Worm (Caenorhabditis elegans) whole organism, young adult: ENCODE results near the gene mth-2.

Experiments
- F10E7.11 ChIP-seq: sonication (generic microtip); optimal IDR thresholded peaks from 2 replicates; lab custom pipeline; 2017; ENCODE audit warnings: mild to moderate bottlenecking, missing genetic modification characterization, moderate library complexity, missing compliant biosample characterization
- F22D6.2 ChIP-seq: sonication (generic microtip); optimal IDR thresholded peaks from 2 replicates; lab custom pipeline; 2016; ENCODE audit warnings: mild to moderate bottlenecking, missing genetic modification characterization, missing compliant biosample characterization
- F33H1.4 ChIP-seq: fragments of 200-800 bp; sonication (Bioruptor generic); IDR thresholded peaks from 2 replicates; pipeline ENCODE4 v1.3.6; 2022; ENCODE audit warnings: missing genetic modification reagents, missing genetic modification characterization, missing compliant biosample characterization
- F49E8.2 ChIP-seq: sonication (generic microtip); optimal IDR thresholded peaks from 3 replicates; lab custom pipeline; 2017; ENCODE audit warnings: missing genetic modification characterization, mild to moderate bottlenecking, missing compliant biosample characterization, antibody characterized with exemption, moderate library complexity; ENCODE audit not compliant: insufficient read depth
- F57C9.4 ChIP-seq: sonication (generic microtip); optimal IDR thresholded peaks from 2 replicates; lab custom pipeline; 2017; ENCODE audit warnings: mild to moderate bottlenecking, missing genetic modification characterization, missing compliant biosample characterization
- K11D2.4 ChIP-seq: fragments of 200-800 bp; sonication (Bioruptor generic); IDR thresholded peaks from 2 replicates; pipeline ENCODE4 v1.3.6; 2022; ENCODE audit warnings: missing genetic modification reagents, missing genetic modification characterization, missing compliant biosample characterization
- K12H6.12 ChIP-seq: fragments of 200-800 bp; sonication (Bioruptor generic); optimal IDR thresholded peaks from 2 replicates; lab custom pipeline; 2018; ENCODE audit warnings: mild to moderate bottlenecking, missing genetic modification characterization, missing compliant biosample characterization
- T26A5.8 ChIP-seq: sonication (generic microtip); optimal IDR thresholded peaks from 2 replicates; lab custom pipeline; 2016; ENCODE audit warnings: missing genetic modification characterization, missing compliant biosample characterization
- Y53F4B.3 ChIP-seq: fragments of 200-800 bp; sonication (Bioruptor generic); IDR thresholded peaks from 2 replicates; pipeline ENCODE4 v1.3.6; 2022; ENCODE audit warnings: missing genetic modification reagents, missing genetic modification characterization, missing compliant biosample characterization
- Y53G8AR.9 ChIP-seq: fragments of 200-800 bp; sonication (Bioruptor generic); conservative IDR thresholded peaks from 2 replicates; pipeline ENCODE4 v1.3.6; 2022; ENCODE audit warnings: missing genetic modification reagents, missing genetic modification characterization, missing compliant biosample characterization
- Y56A3A.18 ChIP-seq: fragments of 200-800 bp; sonication (Bioruptor generic); IDR thresholded peaks from 2 replicates; pipeline ENCODE4 v1.3.6; 2022; ENCODE audit warnings: missing genetic modification reagents, missing genetic modification characterization, missing compliant biosample characterization
- Y67H2A.10 ChIP-seq: fragments of 200-800 bp; sonication (Bioruptor generic); conservative IDR thresholded peaks from 2 replicates; pipeline ENCODE4 v1.3.6; 2022; ENCODE audit warnings: missing genetic modification reagents, missing genetic modification characterization, missing compliant biosample characterization
- Y79H2A.3 ChIP-seq: fragments of 200-800 bp; sonication (Bioruptor generic); conservative IDR thresholded peaks from 2 replicates; pipeline ENCODE4 v1.3.6; 2022; ENCODE audit warnings: missing genetic modification reagents, missing genetic modification characterization, missing compliant biosample characterization
- aptf-2 ChIP-seq: fragments of 200-800 bp; sonication (Bioruptor generic); conservative IDR thresholded peaks from 2 replicates; pipeline ENCODE4 v1.3.6; 2022; ENCODE audit warnings: missing genetic modification reagents, missing genetic modification characterization, missing compliant biosample characterization
- aptf-3 ChIP-seq: fragments of 200-800 bp; sonication (Bioruptor generic); IDR thresholded peaks from 2 replicates; pipeline ENCODE4 v1.3.6; 2022; ENCODE audit warnings: missing genetic modification characterization, missing compliant biosample characterization
- athp-1 ChIP-seq: sonication (generic microtip); optimal IDR thresholded peaks from 2 replicates; lab custom pipeline; 2017; ENCODE audit warnings: mild to moderate bottlenecking, missing genetic modification characterization, missing compliant biosample characterization
- bed-2 ChIP-seq: fragments of 200-800 bp; sonication (Bioruptor generic); IDR thresholded peaks from 2 replicates; pipeline ENCODE4 v1.3.6; 2022; ENCODE audit warnings: missing genetic modification reagents, missing genetic modification characterization, missing compliant biosample characterization
- cebp-1 ChIP-seq, 2 experiments: fragments of 200-800 bp in 1 of 2; sonication (Bioruptor generic) in 1 of 2; sonication (generic microtip) in 1 of 2; IDR thresholded peaks in 1 of 2; optimal IDR thresholded peaks in 1 of 2; 2 replicates each; pipeline versions ENCODE4 v1.3.6 to Lab custom; 2017 to 2022; ENCODE audit warnings: missing compliant biosample characterization in 2 of 2, missing genetic modification characterization in 2 of 2, mild to moderate bottlenecking in 1 of 2, missing genetic modification reagents in 1 of 2, moderate library complexity in 1 of 2
- cebp-2 ChIP-seq: fragments of 200-800 bp; sonication (Bioruptor generic); IDR thresholded peaks from 2 replicates; pipeline ENCODE4 v1.3.6; 2022; ENCODE audit warnings: missing genetic modification characterization, missing compliant biosample characterization
- ceh-58 ChIP-seq: fragments of 200-800 bp; sonication (Bioruptor generic); IDR thresholded peaks from 2 replicates; pipeline ENCODE4 v1.3.6; 2022; ENCODE audit warnings: missing genetic modification characterization, missing compliant biosample characterization
- chd-7 ChIP-seq: sonication (generic microtip); optimal IDR thresholded peaks from 2 replicates; lab custom pipeline; 2016; ENCODE audit warnings: mild to moderate bottlenecking, missing genetic modification characterization, moderate library complexity, missing compliant biosample characterization
- dox-1 ChIP-seq: fragments of 200-800 bp; sonication (Bioruptor generic); IDR thresholded peaks from 2 replicates; pipeline ENCODE4 v1.3.6; 2022; ENCODE audit warnings: missing genetic modification reagents, missing genetic modification characterization, missing compliant biosample characterization
- dpff-1 ChIP-seq: sonication (generic microtip); optimal IDR thresholded peaks from 2 replicates; lab custom pipeline; 2017; ENCODE audit warnings: mild to moderate bottlenecking, missing genetic modification characterization, missing compliant biosample characterization
- efl-1 ChIP-seq: fragments of 150-350 bp; optimal IDR thresholded peaks from 2 replicates; lab custom pipeline; 2014; ENCODE audit warnings: missing biosample characterization, missing genetic modification reagents, missing genetic modification characterization
- egl-44 ChIP-seq: fragments of 200-800 bp; sonication (Bioruptor generic); IDR thresholded peaks from 2 replicates; pipeline ENCODE4 v1.3.6; 2022; ENCODE audit warnings: missing genetic modification reagents, missing genetic modification characterization, missing compliant biosample characterization
- ekl-4 ChIP-seq: fragments of 200-800 bp; sonication (Bioruptor generic); IDR thresholded peaks from 2 replicates; pipeline ENCODE4 v1.3.6; 2022; ENCODE audit warnings: missing genetic modification reagents, missing genetic modification characterization, missing compliant biosample characterization
- fkh-3 ChIP-seq: sonication (generic microtip); optimal IDR thresholded peaks from 2 replicates; lab custom pipeline; 2016; ENCODE audit warnings: mild to moderate bottlenecking, missing genetic modification characterization, missing compliant biosample characterization
- gei-17 ChIP-seq: fragments of 200-800 bp; sonication (Bioruptor generic); optimal IDR thresholded peaks from 2 replicates; lab custom pipeline; 2018; ENCODE audit warnings: mild to moderate bottlenecking, missing genetic modification characterization, missing compliant biosample characterization
- hmg-1.2 ChIP-seq: fragments of 200-800 bp; sonication (Bioruptor generic); IDR thresholded peaks from 2 replicates; pipeline ENCODE4 v1.3.6; 2022; ENCODE audit warnings: missing genetic modification reagents, missing genetic modification characterization, missing compliant biosample characterization
- hsf-1 ChIP-seq: fragments of 200-800 bp; sonication (Bioruptor generic); IDR thresholded peaks from 2 replicates; pipeline ENCODE4 v1.3.6; 2022; ENCODE audit warnings: missing genetic modification reagents, missing genetic modification characterization, missing compliant biosample characterization
- let-526 ChIP-seq: fragments of 200-800 bp; sonication (Bioruptor generic); IDR thresholded peaks from 2 replicates; pipeline ENCODE4 v1.3.6; 2022; ENCODE audit warnings: missing genetic modification reagents, missing genetic modification characterization, missing compliant biosample characterization
- lin-40 ChIP-seq: sonication (generic microtip); optimal IDR thresholded peaks from 2 replicates; lab custom pipeline; 2016; ENCODE audit warnings: missing genetic modification characterization, mild to moderate bottlenecking, missing compliant biosample characterization, missing genotype, missing genetic modification reagents
- lin-54 ChIP-seq: fragments of 200-800 bp; sonication (Bioruptor generic); optimal IDR thresholded peaks from 2 replicates; lab custom pipeline; 2018; ENCODE audit warnings: mild to moderate bottlenecking, missing genetic modification characterization, missing compliant biosample characterization
- lir-1 ChIP-seq: fragments of 200-800 bp; sonication (Bioruptor generic); conservative IDR thresholded peaks from 2 replicates; pipeline ENCODE4 v1.3.6; 2022; ENCODE audit warnings: missing genetic modification reagents, missing genetic modification characterization, missing compliant biosample characterization
- lsl-1 ChIP-seq: fragments of 200-800 bp; sonication (Bioruptor generic); optimal IDR thresholded peaks from 2 replicates; lab custom pipeline; 2018; ENCODE audit warnings: mild to moderate bottlenecking, missing genetic modification characterization, moderate library complexity, missing compliant biosample characterization
- madf-6 ChIP-seq: fragments of 200-800 bp; sonication (Bioruptor generic); IDR thresholded peaks from 2 replicates; pipeline ENCODE4 v1.3.6; 2022; ENCODE audit warnings: missing genetic modification reagents, missing genetic modification characterization, missing compliant biosample characterization
- madf-8 ChIP-seq: fragments of 200-800 bp; sonication (Bioruptor generic); conservative IDR thresholded peaks from 2 replicates; pipeline ENCODE4 v1.3.6; 2022; ENCODE audit warnings: missing genetic modification reagents, missing genetic modification characterization, missing compliant biosample characterization
- mcd-1 ChIP-seq: fragments of 200-800 bp; sonication (Bioruptor generic); IDR thresholded peaks from 2 replicates; pipeline ENCODE4 v1.3.6; 2022; ENCODE audit warnings: missing genetic modification reagents, missing genetic modification characterization, missing compliant biosample characterization
- nhr-27 ChIP-seq: fragments of 200-800 bp; sonication (Bioruptor generic); optimal IDR thresholded peaks from 2 replicates; lab custom pipeline; 2018; ENCODE audit warnings: mild to moderate bottlenecking, missing genetic modification characterization, moderate library complexity, missing compliant biosample characterization
- nhr-90 ChIP-seq: sonication (generic microtip); optimal IDR thresholded peaks from 2 replicates; lab custom pipeline; 2016; ENCODE audit warnings: missing genotype, mild to moderate bottlenecking, missing genetic modification characterization, missing compliant biosample characterization
- pbrm-1 ChIP-seq: fragments of 200-800 bp; sonication (Bioruptor generic); IDR thresholded peaks from 2 replicates; pipeline ENCODE4 v1.3.6; 2022; ENCODE audit warnings: missing genetic modification reagents, missing genetic modification characterization, missing compliant biosample characterization
- rpc-1 ChIP-seq, 2 experiments: fragments of 150-350 bp in 1 of 2; sonication (generic microtip) in 1 of 2; optimal IDR thresholded peaks; 2 replicates each; lab custom pipeline; 2014 to 2018; ENCODE audit warnings: missing biosample characterization in 1 of 2, missing genetic modification characterization in 1 of 2, missing genetic modification reagents in 1 of 2, missing genotype in 1 of 2
- snpc-1.1 ChIP-seq: sonication (generic microtip); optimal IDR thresholded peaks from 2 replicates; lab custom pipeline; 2017; ENCODE audit warnings: missing genetic modification characterization, mild to moderate bottlenecking, missing compliant biosample characterization, antibody characterized with exemption, moderate library complexity, missing genotype, missing genetic modification reagents; ENCODE audit not compliant: insufficient read depth
- tlf-1 ChIP-seq: fragments of 200-800 bp; sonication (Bioruptor generic); optimal IDR thresholded peaks from 2 replicates; lab custom pipeline; 2018; ENCODE audit warnings: mild to moderate bottlenecking, missing genetic modification characterization, missing compliant biosample characterization
- unc-130 ChIP-seq: sonication (generic microtip); optimal IDR thresholded peaks from 2 replicates; lab custom pipeline; 2016; ENCODE audit warnings: missing genetic modification reagents, missing genetic modification characterization, missing compliant biosample characterization
- unc-62 ChIP-seq: fragments of 150-350 bp; optimal IDR thresholded peaks from 2 replicates; lab custom pipeline; 2014; ENCODE audit warnings: missing biosample characterization, missing genetic modification reagents, missing genetic modification characterization
- ztf-28 ChIP-seq: fragments of 200-800 bp; sonication (Bioruptor generic); IDR thresholded peaks from 2 replicates; pipeline ENCODE4 v1.3.6; 2022; ENCODE audit warnings: missing genetic modification reagents, missing genetic modification characterization, missing compliant biosample characterization

The mth-2 gene

ce11 chrII:4228112-4228770, 34.1 kb upstream of the mth-2 start:
- TF ChIP-seq fkh-3 (tag; lab: Kevin White, UChicago) (peak; percentile 53), F22D6.2 (tag; lab: Kevin White, UChicago) (no peak), madf-6 (GFP tag; lab: Robert Waterston, UW) (peak; percentile 66), nhr-90 (tag; lab: Kevin White, UChicago) (no peak), cebp-2 (GFP tag; lab: Robert Waterston, UW) (peak; percentile 91), Y67H2A.10 (no peak), F10E7.11 (tag; lab: Kevin White, UChicago) (no peak), Y56A3A.18 (no peak), Y53F4B.3 (no peak), ekl-4 (GFP tag; lab: Robert Waterston, UW) (no peak; the same call in 1 of the 2 replicates), F33H1.4 (GFP tag; lab: Robert Waterston, UW) (peak; percentile 49), rpc-1 (optimal IDR thresholded peaks at IDR 0.05; lab: Kevin White, UChicago) (no peak), rpc-1 (tag; optimal IDR thresholded peaks at IDR 0.05; lab: Kevin White, UChicago) (no peak), egl-44 (no peak), K11D2.4 (GFP tag; lab: Robert Waterston, UW) (no peak), mcd-1 (GFP tag; lab: Robert Waterston, UW) (peak; percentile 38; the same call in 1 of the 2 replicates), T26A5.8 (no peak), dpff-1 (no peak), aptf-3 (GFP tag; lab: Robert Waterston, UW) (0 out of 2 replicates have a peak, but pooled peaks have one; percentile 25), F49E8.2 (tag; lab: Kevin White, UChicago) (peak; percentile 69), ceh-58 (no peak), F57C9.4 (tag; lab: Kevin White, UChicago) (no peak), snpc-1.1 (no peak), unc-62 (GFP tag; lab: Kevin White, UChicago) (no peak), lin-54 (peak; percentile 18), hmg-1.2 (0 out of 2 replicates have a peak, but pooled peaks have one; percentile 24), ztf-28 (no peak), dox-1 (GFP tag; lab: Robert Waterston, UW) (peak; percentile 4; the same call in 1 of the 2 replicates), aptf-2 (GFP tag; lab: Robert Waterston, UW) (no peak), cebp-1 (GFP tag; IDR thresholded peaks at IDR 0.05; lab: Robert Waterston, UW) (no peak), cebp-1 (tag; optimal IDR thresholded peaks at IDR 0.05; lab: Kevin White, UChicago) (peak; percentile 4), pbrm-1 (GFP tag; lab: Robert Waterston, UW) (no peak), hsf-1 (GFP tag; lab: Robert Waterston, UW) (peak; percentile 49; the same call in 1 of the 2 replicates), efl-1 (no peak), athp-1 (tag; lab: Kevin White, UChicago) (no peak), lir-1 (no peak), let-526 (GFP tag; lab: Robert Waterston, UW) (no peak), bed-2 (GFP tag; lab: Robert Waterston, UW) (no peak), chd-7 (tag; lab: Kevin White, UChicago) (peak; percentile 10), K12H6.12 (no peak), lsl-1 (peak; percentile 25), lin-40 (tag; lab: Kevin White, UChicago) (no peak), tlf-1 (GFP tag; lab: Kevin White, UChicago) (no peak), unc-130 (GFP tag; lab: Kevin White, UChicago) (no peak), nhr-27 (tag; lab: Kevin White, UChicago) (no peak), Y53G8AR.9 (no peak), madf-8 (GFP tag; lab: Robert Waterston, UW) (no peak), gei-17 (GFP tag; lab: Kevin White, UChicago) (no peak), Y79H2A.3 (no peak)
